Fruit fly (Drosophila melanogaster) whole organism, embryonic: ENCODE data around the gene CG2145.

Source experiments
- en ChIP-seq: fragments of 200-800 bp; sonication (Bioruptor generic); optimal IDR thresholded peaks from 2 replicates; lab custom pipeline; 2016; ENCODE audit warnings: missing biosample characterization, missing genetic modification characterization
- gsb ChIP-seq: fragments of 200-800 bp; sonication (Bioruptor generic); IDR thresholded peaks from 2 replicates; pipeline ENCODE4 v1.3.6; 2022; ENCODE audit warnings: missing biosample characterization, missing genetic modification characterization
- lola ChIP-seq, 3 experiments: fragments of >200 bp in 2 of 3; fragments of 200-800 bp in 1 of 3; sonication (Bioruptor generic) in 1 of 3; optimal IDR thresholded peaks; 2 replicates each; lab custom pipeline; 2017 to 2019; ENCODE audit warnings: missing biosample characterization in 3 of 3, missing genetic modification characterization in 3 of 3, mild to moderate bottlenecking in 1 of 3, moderate library complexity in 1 of 3
- lov ChIP-seq, 2 experiments: fragments of 200-800 bp in 1 of 2; fragments of >200 bp in 1 of 2; sonication (Bioruptor generic) in 1 of 2; IDR thresholded peaks in 1 of 2; optimal IDR thresholded peaks in 1 of 2; 2 replicates in 1 of 2; 3 replicates in 1 of 2; pipeline versions ENCODE4 v1.3.6 to Lab custom; 2017 to 2022; ENCODE audit warnings: missing biosample characterization in 1 of 2, missing genetic modification characterization in 1 of 2

- TF ChIP-seq lov (optimal IDR thresholded peaks at IDR 0.05; lab: Kevin White, UChicago) (no peak), lov (GFP tag; IDR thresholded peaks at IDR 0.05; lab: Robert Waterston, UW) (peak; percentile 59; the same call in 1 of the 3 replicates), lola (GFP tag; optimal IDR thresholded peaks at IDR 0.05; lab: Kevin White, UChicago) (peak in 1 of 3 experiments; percentile 67), gsb (GFP tag; lab: Robert Waterston, UW) (peak; percentile 73), en (GFP tag; lab: Kevin White, UChicago) (peak; percentile 83)
These were observed 9.4 kb downstream of the CG2145 start for dm6 chrX:10936599-10936998.
